Worm (Caenorhabditis elegans) whole organism, early embryonic: ENCODE measurements around the gene ZK1098.6.

ENCODE experiments used
- B0310.2 ChIP-seq: sonication (generic microtip); optimal IDR thresholded peaks from 2 replicates; lab custom pipeline; 2016; ENCODE audit warnings: mild to moderate bottlenecking, missing genetic modification characterization, missing compliant biosample characterization
- F13C5.2 ChIP-seq: sonication (generic microtip); optimal IDR thresholded peaks from 2 replicates; lab custom pipeline; 2017; ENCODE audit warnings: mild to moderate bottlenecking, missing genetic modification characterization, inconsistent platforms, missing compliant biosample characterization
- aly-1 ChIP-seq: sonication (generic microtip); optimal IDR thresholded peaks from 2 replicates; lab custom pipeline; 2016; ENCODE audit warnings: missing genetic modification characterization, missing compliant biosample characterization
- ama-1 ChIP-seq: fragments of 150-350 bp; optimal IDR thresholded peaks from 2 replicates; lab custom pipeline; 2014
- ceh-13 ChIP-seq: fragments of 200-800 bp; sonication (Bioruptor generic); optimal IDR thresholded peaks from 2 replicates; lab custom pipeline; 2018; ENCODE audit warnings: mild to moderate bottlenecking, missing genetic modification characterization, missing compliant biosample characterization
- ceh-36 ChIP-seq: sonication (generic microtip); optimal IDR thresholded peaks from 2 replicates; lab custom pipeline; 2016; ENCODE audit warnings: missing genetic modification characterization, inconsistent platforms, missing compliant biosample characterization
- ets-7 ChIP-seq: sonication (generic microtip); optimal IDR thresholded peaks from 2 replicates; lab custom pipeline; 2016; ENCODE audit warnings: missing genotype, missing genetic modification characterization, missing compliant biosample characterization
- flt-1 ChIP-seq: fragments of 200-800 bp; sonication (Bioruptor generic); IDR thresholded peaks from 2 replicates; pipeline ENCODE4 v1.3.6; 2022; ENCODE audit warnings: missing genetic modification characterization, missing compliant biosample characterization
- hmbx-1 ChIP-seq: sonication (generic microtip); optimal IDR thresholded peaks from 2 replicates; lab custom pipeline; 2016; ENCODE audit warnings: mild to moderate bottlenecking, missing genetic modification characterization, missing compliant biosample characterization
- hmg-4 ChIP-seq: fragments of 200-800 bp; sonication (Bioruptor generic); optimal IDR thresholded peaks from 2 replicates; lab custom pipeline; 2018; ENCODE audit warnings: mild to moderate bottlenecking, missing genetic modification characterization, missing compliant biosample characterization
- hnd-1 ChIP-seq: sonication (generic microtip); optimal IDR thresholded peaks from 2 replicates; lab custom pipeline; 2016; ENCODE audit warnings: missing genetic modification characterization, missing compliant biosample characterization
- pes-1 ChIP-seq: fragments of 200-800 bp; sonication (Bioruptor generic); IDR thresholded peaks from 2 replicates; pipeline ENCODE4 v1.3.6; 2022; ENCODE audit warnings: missing genetic modification reagents, missing genetic modification characterization, missing compliant biosample characterization
- scrt-1 ChIP-seq: fragments of 200-800 bp; sonication (Bioruptor generic); IDR thresholded peaks from 2 replicates; pipeline ENCODE4 v1.3.6; 2022; ENCODE audit warnings: missing genetic modification characterization, missing compliant biosample characterization
- sea-1 ChIP-seq: fragments of 200-800 bp; sonication (Bioruptor generic); conservative IDR thresholded peaks from 2 replicates; pipeline ENCODE4 v1.3.6; 2022; ENCODE audit warnings: missing genetic modification characterization, missing compliant biosample characterization
- tbx-11 ChIP-seq: fragments of 200-800 bp; sonication (Bioruptor generic); IDR thresholded peaks from 2 replicates; pipeline ENCODE4 v1.3.6; 2022; ENCODE audit warnings: missing genetic modification characterization, missing compliant biosample characterization
- tbx-37 ChIP-seq: fragments of 200-800 bp; sonication (Bioruptor generic); conservative IDR thresholded peaks from 2 replicates; pipeline ENCODE4 v1.3.6; 2022; ENCODE audit warnings: missing genetic modification reagents, missing genetic modification characterization, missing compliant biosample characterization
- tra-4 ChIP-seq: sonication (generic microtip); optimal IDR thresholded peaks from 2 replicates; lab custom pipeline; 2017; ENCODE audit warnings: missing genetic modification characterization, missing compliant biosample characterization

Gene ZK1098.6

ce11 chrIII:9546016-9546659 lies 19.2 kb downstream of the ZK1098.6 start, which contains the start of gene unc-16:
Gene unc-16 (plus strand): TSS chrIII:9546258.
- TF ChIP-seq pes-1 (GFP tag; lab: Robert Waterston, UW) (0 out of 2 replicates have a peak, but pooled peaks have one; percentile 17), F13C5.2 (peak; percentile 72), ceh-36 (tag; lab: Kevin White, UChicago) (no peak), hmg-4 (GFP tag; lab: Kevin White, UChicago) (peak; percentile 19)

DNA sequence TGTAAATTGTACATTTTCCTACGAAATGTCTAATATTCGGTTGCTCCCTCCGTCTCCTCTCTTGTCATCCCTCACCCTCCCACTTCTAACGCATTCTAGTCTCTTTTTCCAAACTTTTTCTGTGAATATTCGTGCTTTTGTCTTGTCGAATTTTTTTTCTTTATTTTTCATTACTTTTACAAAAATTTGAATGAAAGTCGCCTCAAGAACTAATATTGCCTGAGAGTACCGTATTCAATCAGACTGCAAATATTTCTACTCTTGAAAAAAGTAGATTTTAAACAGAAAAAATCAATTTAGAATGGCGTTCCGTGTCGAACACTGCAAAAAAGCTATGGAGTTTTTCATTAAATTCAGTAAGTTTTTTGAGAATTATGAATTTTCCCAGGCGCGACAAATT lies 29.3 kb downstream of the ZK1098.6 start, which contains the start of gene ZK1098.11:
TSS of gene ZK1098.11 (plus strand) at position 301 of the 400 bp plus-strand sequence.
- TF ChIP-seq flt-1 (GFP tag; lab: Robert Waterston, UW), result no peak
- no peak for TF ChIP-seq B0310.2 (tag; lab: Kevin White, UChicago)
- no peak for TF ChIP-seq pes-1 (GFP tag; lab: Robert Waterston, UW)
- TF ChIP-seq hmg-4 (GFP tag; lab: Kevin White, UChicago), result no peak
- no peak for TF ChIP-seq tbx-37 (GFP tag; lab: Robert Waterston, UW)
- no peak for TF ChIP-seq hnd-1 (tag; lab: Kevin White, UChicago)
- TF ChIP-seq ama-1 (lab: Kevin White, UChicago), result no peak
- no peak for TF ChIP-seq aly-1 (tag; lab: Kevin White, UChicago)
- TF ChIP-seq tra-4 (tag; lab: Kevin White, UChicago), result no peak
- TF ChIP-seq tbx-11 (GFP tag; lab: Robert Waterston, UW), result no peak
- no peak for TF ChIP-seq ceh-13
- no peak for TF ChIP-seq hmbx-1
- TF ChIP-seq ets-7 (tag; lab: Kevin White, UChicago), result no peak
- no peak for TF ChIP-seq ceh-36 (tag; lab: Kevin White, UChicago)
- TF ChIP-seq scrt-1 (GFP tag; lab: Robert Waterston, UW), result no peak
- TF ChIP-seq sea-1 (GFP tag; lab: Robert Waterston, UW), result no peak
- TF ChIP-seq F13C5.2, result no peak

DNA sequence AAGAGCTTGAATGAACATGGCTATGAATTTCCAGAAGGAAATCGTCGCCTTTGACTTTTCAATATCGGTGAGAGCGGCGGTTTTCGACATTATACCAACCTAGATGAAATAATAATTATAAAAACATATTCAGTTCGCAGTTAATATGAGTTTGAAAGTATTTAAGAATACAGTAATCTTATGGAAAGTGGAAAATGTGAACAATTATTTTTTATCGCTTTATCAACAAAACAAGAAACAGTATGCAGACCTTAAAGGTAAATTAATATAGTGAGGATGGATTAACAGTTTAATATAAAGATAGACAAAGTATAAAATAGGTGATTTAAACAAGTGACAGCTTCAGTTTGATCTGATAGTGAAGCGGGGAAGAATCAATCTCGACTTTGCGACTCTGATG lies 31.5 kb downstream of the ZK1098.6 start, which contains the start of gene C48B4.6:
TSS of gene C48B4.6 (minus strand) at position 101 of the 400 bp plus-strand sequence.
- TF ChIP-seq tbx-37 (GFP tag; lab: Robert Waterston, UW), result no peak
- no peak for TF ChIP-seq aly-1 (tag; lab: Kevin White, UChicago)
- TF ChIP-seq scrt-1 (GFP tag; lab: Robert Waterston, UW), result no peak
- no peak for TF ChIP-seq tra-4 (tag; lab: Kevin White, UChicago)
- TF ChIP-seq F13C5.2, result no peak
- TF ChIP-seq pes-1 (GFP tag; lab: Robert Waterston, UW), result no peak
- no peak for TF ChIP-seq ceh-36 (tag; lab: Kevin White, UChicago)
- no peak for TF ChIP-seq hmg-4 (GFP tag; lab: Kevin White, UChicago)
- TF ChIP-seq tbx-11 (GFP tag; lab: Robert Waterston, UW), result no peak
- no peak for TF ChIP-seq ets-7 (tag; lab: Kevin White, UChicago)
- no peak for TF ChIP-seq sea-1 (GFP tag; lab: Robert Waterston, UW)
- TF ChIP-seq hnd-1 (tag; lab: Kevin White, UChicago), result no peak
- no peak for TF ChIP-seq ama-1 (lab: Kevin White, UChicago)
- TF ChIP-seq B0310.2 (tag; lab: Kevin White, UChicago), result no peak
- no peak for TF ChIP-seq flt-1 (GFP tag; lab: Robert Waterston, UW)
- no peak for TF ChIP-seq hmbx-1
- TF ChIP-seq ceh-13, result no peak

ce11 chrIII:9559381-9559881 lies 32.5 kb downstream of the ZK1098.6 start, which contains the start of gene C48B4.7:
Gene C48B4.7 (minus strand): TSS chrIII:9559431.
- TF ChIP-seq hnd-1 (tag; lab: Kevin White, UChicago), result no peak
- TF ChIP-seq hmg-4 (GFP tag; lab: Kevin White, UChicago), result no peak
- no peak for TF ChIP-seq ceh-13
- no peak for TF ChIP-seq scrt-1 (GFP tag; lab: Robert Waterston, UW)
- no peak for TF ChIP-seq sea-1 (GFP tag; lab: Robert Waterston, UW)
- no peak for TF ChIP-seq tra-4 (tag; lab: Kevin White, UChicago)
- TF ChIP-seq B0310.2 (tag; lab: Kevin White, UChicago), result no peak
- TF ChIP-seq ets-7 (tag; lab: Kevin White, UChicago), result no peak

DNA sequence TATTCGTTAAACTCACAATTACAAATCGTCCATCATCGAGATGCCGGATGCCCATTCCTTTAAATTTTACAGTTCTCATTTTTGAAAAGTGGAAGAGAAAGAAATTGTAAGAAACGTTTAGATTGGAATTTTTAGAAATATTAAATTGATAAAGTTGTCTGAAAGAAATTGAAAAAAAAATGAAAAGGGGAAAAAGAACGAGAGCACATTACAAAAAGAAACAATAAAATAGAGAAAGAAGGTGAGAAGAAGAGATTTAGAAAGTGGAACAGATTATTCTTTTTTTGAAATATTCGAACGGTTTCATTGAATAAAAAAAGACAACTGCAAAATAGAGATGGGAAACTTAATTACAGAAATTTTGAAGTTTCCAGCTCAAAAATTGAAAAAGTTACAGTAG lies 34.2 kb downstream of the ZK1098.6 start, which contains the start of gene C48B4.8:
TSS of gene C48B4.8 (minus strand) at position 101 of the 400 bp plus-strand sequence.
- no peak for TF ChIP-seq ceh-36 (tag; lab: Kevin White, UChicago)
- TF ChIP-seq B0310.2 (tag; lab: Kevin White, UChicago), result no peak
- no peak for TF ChIP-seq ceh-13
- TF ChIP-seq tra-4 (tag; lab: Kevin White, UChicago), result no peak

ce11 chrIII:9563235-9563634 lies 36.3 kb downstream of the ZK1098.6 start, which contains the start of gene C48B4.9:
Gene C48B4.9 (minus strand): TSS chrIII:9563335.
- TF ChIP-seq ceh-13, result no peak
- no peak for TF ChIP-seq hmbx-1
- TF ChIP-seq tra-4 (tag; lab: Kevin White, UChicago), result no peak

ce11 chrIII:9564410-9564809 lies 37.5 kb downstream of the ZK1098.6 start, which contains the start of gene C48B4.10:
Gene C48B4.10 (minus strand): TSS chrIII:9564510.
- TF ChIP-seq tbx-37 (GFP tag; lab: Robert Waterston, UW) (no peak), hnd-1 (tag; lab: Kevin White, UChicago) (no peak), tra-4 (tag; lab: Kevin White, UChicago) (no peak), F13C5.2 (no peak), scrt-1 (GFP tag; lab: Robert Waterston, UW) (no peak), ama-1 (lab: Kevin White, UChicago) (no peak), tbx-11 (GFP tag; lab: Robert Waterston, UW) (no peak), ceh-13 (no peak), pes-1 (GFP tag; lab: Robert Waterston, UW) (no peak), ets-7 (tag; lab: Kevin White, UChicago) (no peak), flt-1 (GFP tag; lab: Robert Waterston, UW) (no peak), hmbx-1 (no peak), ceh-36 (tag; lab: Kevin White, UChicago) (no peak), hmg-4 (GFP tag; lab: Kevin White, UChicago) (no peak), aly-1 (tag; lab: Kevin White, UChicago) (no peak), B0310.2 (tag; lab: Kevin White, UChicago) (no peak)
